Fruit fly (Drosophila melanogaster) whole organism, embryonic: ENCODE data around the gene Cwc25.
A peak's percentile ranks its signal among the peaks of the same experiment; 100 is the strongest.

ENCODE experiments used
- Ada2b ChIP-seq: fragments of 200-800 bp; sonication (Bioruptor generic); IDR thresholded peaks from 2 replicates; pipeline ENCODE4 v1.3.6; 2022; ENCODE audit warnings: missing biosample characterization, missing genetic modification characterization
- Adf1 ChIP-seq: fragments of 200-800 bp; sonication (Bioruptor generic); IDR thresholded peaks from 2 replicates; pipeline ENCODE4 v1.3.6; 2022; ENCODE audit warnings: missing biosample characterization, missing genetic modification characterization
- Bteb2 ChIP-seq: fragments of 200-800 bp; sonication (Bioruptor generic); optimal IDR thresholded peaks from 2 replicates; lab custom pipeline; 2016; ENCODE audit warnings: missing biosample characterization, missing genetic modification characterization
- CG10366 ChIP-seq: fragments of 200-800 bp; sonication (Bioruptor generic); IDR thresholded peaks from 2 replicates; pipeline ENCODE4 v1.3.6; 2022; ENCODE audit warnings: missing biosample characterization, missing genetic modification characterization
- CG12219 ChIP-seq: fragments of 200-800 bp; sonication (Bioruptor generic); optimal IDR thresholded peaks from 3 replicates; lab custom pipeline; 2018; ENCODE audit warnings: missing biosample characterization, mild to moderate bottlenecking, missing genetic modification characterization
- CG12299 ChIP-seq: fragments of 200-800 bp; sonication (Bioruptor generic); optimal IDR thresholded peaks from 2 replicates; lab custom pipeline; 2018; ENCODE audit warnings: missing biosample characterization, mild to moderate bottlenecking, missing genetic modification characterization
- CG1233 ChIP-seq: fragments of 200-800 bp; sonication (Bioruptor generic); optimal IDR thresholded peaks from 4 replicates; lab custom pipeline; 2018; ENCODE audit warnings: missing biosample characterization, mild to moderate bottlenecking, missing genetic modification characterization
- CG13894 ChIP-seq: fragments of 200-800 bp; sonication (Bioruptor generic); optimal IDR thresholded peaks from 3 replicates; lab custom pipeline; 2018; ENCODE audit warnings: missing biosample characterization, mild to moderate bottlenecking, missing genetic modification characterization, moderate library complexity
- CG14014 ChIP-seq: fragments of 200-800 bp; sonication (Bioruptor generic); IDR thresholded peaks from 2 replicates; pipeline ENCODE4 v1.3.6; 2022; ENCODE audit warnings: missing biosample characterization, missing genetic modification characterization
- CG15696 ChIP-seq: fragments of 200-800 bp; sonication (Bioruptor generic); optimal IDR thresholded peaks from 2 replicates; lab custom pipeline; 2019; ENCODE audit warnings: missing biosample characterization, mild to moderate bottlenecking, missing genetic modification characterization, moderate library complexity
- CG1602 ChIP-seq: fragments of 200-800 bp; sonication (Bioruptor generic); optimal IDR thresholded peaks from 3 replicates; lab custom pipeline; 2016; ENCODE audit warnings: missing biosample characterization, missing genetic modification characterization
- CG16863 ChIP-seq: fragments of 200-800 bp; sonication (Bioruptor generic); optimal IDR thresholded peaks from 3 replicates; lab custom pipeline; 2016; ENCODE audit warnings: missing biosample characterization, missing genetic modification characterization
- CG17612 ChIP-seq: fragments of 200-800 bp; sonication (Bioruptor generic); IDR thresholded peaks from 2 replicates; pipeline ENCODE4 v1.3.6; 2022; ENCODE audit warnings: missing biosample characterization, missing genetic modification characterization
- CG2875 ChIP-seq: fragments of 200-800 bp; sonication (Bioruptor generic); optimal IDR thresholded peaks from 2 replicates; lab custom pipeline; 2017; ENCODE audit warnings: missing biosample characterization, mild to moderate bottlenecking, missing genetic modification characterization, missing genetic modification reagents
- CG30403 ChIP-seq: fragments of 200-800 bp; sonication (Bioruptor generic); optimal IDR thresholded peaks from 3 replicates; lab custom pipeline; 2016; ENCODE audit warnings: missing biosample characterization, missing genetic modification characterization
- CG3407 ChIP-seq: fragments of 200-800 bp; sonication (Bioruptor generic); optimal IDR thresholded peaks from 2 replicates; lab custom pipeline; 2018; ENCODE audit warnings: missing biosample characterization, mild to moderate bottlenecking, missing genetic modification characterization
- CG3847 ChIP-seq: fragments of 200-800 bp; sonication (Bioruptor generic); IDR thresholded peaks from 2 replicates; pipeline ENCODE4 v1.3.6; 2022; ENCODE audit warnings: missing biosample characterization, missing genetic modification characterization
- CG43689 ChIP-seq: fragments of 200-800 bp; sonication (Bioruptor generic); IDR thresholded peaks from 2 replicates; pipeline ENCODE4 v1.3.6; 2022; ENCODE audit warnings: missing biosample characterization, missing genetic modification characterization
- CG4707 ChIP-seq: fragments of 200-800 bp; sonication (Bioruptor generic); optimal IDR thresholded peaks from 2 replicates; lab custom pipeline; 2018; ENCODE audit warnings: missing biosample characterization, mild to moderate bottlenecking, missing genetic modification characterization, moderate library complexity
- CG6791 ChIP-seq: fragments of 200-800 bp; sonication (Bioruptor generic); IDR thresholded peaks from 3 replicates; pipeline ENCODE4 v1.3.6; 2022; ENCODE audit warnings: missing biosample characterization, missing genetic modification characterization; ENCODE audit not compliant: partially characterized antibody
- CG7271 ChIP-seq: fragments of 200-800 bp; sonication (Bioruptor generic); optimal IDR thresholded peaks from 2 replicates; lab custom pipeline; 2018; ENCODE audit warnings: missing biosample characterization, mild to moderate bottlenecking, missing genetic modification characterization, moderate library complexity
- CG7928 ChIP-seq: fragments of 200-800 bp; sonication (Bioruptor generic); optimal IDR thresholded peaks from 2 replicates; lab custom pipeline; 2017; ENCODE audit warnings: missing biosample characterization, mild to moderate bottlenecking, missing genetic modification characterization
- CG8924 ChIP-seq: fragments of 200-800 bp; optimal IDR thresholded peaks from 3 replicates; lab custom pipeline; 2019; ENCODE audit warnings: missing biosample characterization, mild to moderate bottlenecking, missing genetic modification characterization, moderate library complexity
- CG9609 ChIP-seq: fragments of 200-800 bp; sonication (Bioruptor generic); optimal IDR thresholded peaks from 3 replicates; lab custom pipeline; 2016; ENCODE audit warnings: missing biosample characterization, missing genetic modification characterization
- CG9817 ChIP-seq: fragments of 200-800 bp; sonication (Bioruptor generic); optimal IDR thresholded peaks from 2 replicates; lab custom pipeline; 2018; ENCODE audit warnings: missing biosample characterization, mild to moderate bottlenecking, missing genetic modification characterization, moderate library complexity
- CkIIα-i1 ChIP-seq: fragments of 200-800 bp; sonication (Bioruptor generic); IDR thresholded peaks from 2 replicates; pipeline ENCODE4 v1.3.6; 2022; ENCODE audit warnings: missing biosample characterization, missing genetic modification characterization
- Dek ChIP-seq: fragments of 200-800 bp; sonication (Bioruptor generic); optimal IDR thresholded peaks from 3 replicates; lab custom pipeline; 2019; ENCODE audit warnings: missing biosample characterization, mild to moderate bottlenecking, missing genetic modification characterization, moderate library complexity
- Ets65A ChIP-seq: fragments of 200-800 bp; sonication (Bioruptor generic); peaks from one replicate; lab custom pipeline; 2016; ENCODE audit warnings: missing biosample characterization, missing genetic modification characterization
- GATAe ChIP-seq: fragments of 200-800 bp; sonication (Bioruptor generic); conservative IDR thresholded peaks from 2 replicates; pipeline ENCODE4 v1.3.6; 2022; ENCODE audit warnings: missing biosample characterization, missing genetic modification characterization
- Gug ChIP-seq: fragments of 200-800 bp; sonication (Bioruptor generic); IDR thresholded peaks from 4 replicates; pipeline ENCODE4 v1.3.6; 2022; ENCODE audit warnings: missing biosample characterization, missing genetic modification characterization
- Hr3 ChIP-seq: fragments of 200-800 bp; sonication (Bioruptor generic); optimal IDR thresholded peaks from 3 replicates; lab custom pipeline; 2016; ENCODE audit warnings: missing biosample characterization, missing genetic modification characterization
- Poxn ChIP-seq: fragments of 200-800 bp; sonication (Bioruptor generic); IDR thresholded peaks from 2 replicates; pipeline ENCODE4 v1.3.6; 2022; ENCODE audit warnings: missing biosample characterization, missing genetic modification characterization
- Ravus ChIP-seq: fragments of 200-800 bp; sonication (Bioruptor generic); IDR thresholded peaks from 2 replicates; pipeline ENCODE4 v1.3.6; 2022; ENCODE audit warnings: missing biosample characterization, missing genetic modification characterization
- Rfx ChIP-seq: fragments of 200-800 bp; sonication (Bioruptor generic); IDR thresholded peaks from 2 replicates; pipeline ENCODE4 v1.3.6; 2022; ENCODE audit warnings: missing biosample characterization, missing genetic modification characterization
- Six4 ChIP-seq: fragments of 200-800 bp; sonication (Bioruptor generic); optimal IDR thresholded peaks from 2 replicates; lab custom pipeline; 2016; ENCODE audit warnings: missing biosample characterization, missing genetic modification characterization
- ase ChIP-seq: fragments of 200-800 bp; sonication (Bioruptor generic); IDR thresholded peaks from 3 replicates; pipeline ENCODE4 v1.3.6; 2022; ENCODE audit warnings: missing biosample characterization, missing genetic modification characterization
- ash1 ChIP-seq: fragments of 200-800 bp; sonication (Bioruptor generic); optimal IDR thresholded peaks from 2 replicates; lab custom pipeline; 2018; ENCODE audit warnings: missing biosample characterization, mild to moderate bottlenecking, missing genetic modification characterization
- chm ChIP-seq: fragments of 200-800 bp; sonication (Bioruptor generic); IDR thresholded peaks from 2 replicates; pipeline ENCODE4 v1.3.6; 2022; ENCODE audit warnings: missing biosample characterization, missing genetic modification characterization
- da ChIP-seq: fragments of 200-800 bp; sonication (Bioruptor generic); optimal IDR thresholded peaks from 2 replicates; lab custom pipeline; 2016; ENCODE audit warnings: missing biosample characterization, missing genetic modification characterization
- dati ChIP-seq: fragments of 200-800 bp; sonication (Bioruptor generic); IDR thresholded peaks from 2 replicates; pipeline ENCODE4 v1.3.6; 2022; ENCODE audit warnings: missing biosample characterization, missing genetic modification characterization
- esg ChIP-seq: fragments of 200-800 bp; sonication (Bioruptor generic); conservative IDR thresholded peaks from 2 replicates; pipeline ENCODE4 v1.3.6; 2022; ENCODE audit warnings: missing biosample characterization, missing genetic modification characterization
- exex ChIP-seq: fragments of 200-800 bp; sonication (Bioruptor generic); optimal IDR thresholded peaks from 4 replicates; lab custom pipeline; 2018; ENCODE audit warnings: missing biosample characterization, mild to moderate bottlenecking, missing genetic modification characterization, moderate library complexity
- fru ChIP-seq: fragments of >200 bp; optimal IDR thresholded peaks from 2 replicates; lab custom pipeline; 2017
- mam ChIP-seq: fragments of 200-800 bp; sonication (Bioruptor generic); optimal IDR thresholded peaks from 3 replicates; lab custom pipeline; 2016; ENCODE audit warnings: missing biosample characterization, missing genetic modification characterization
- nerfin-2 ChIP-seq: fragments of 200-800 bp; sonication (Bioruptor generic); IDR thresholded peaks from 2 replicates; pipeline ENCODE4 v1.3.6; 2022; ENCODE audit warnings: missing biosample characterization, missing genetic modification characterization; ENCODE audit not compliant: partially characterized antibody
- nom ChIP-seq: fragments of 200-800 bp; sonication (Bioruptor generic); optimal IDR thresholded peaks from 2 replicates; lab custom pipeline; 2017; ENCODE audit warnings: missing biosample characterization, missing genetic modification characterization, mild to moderate bottlenecking, moderate library complexity, missing genetic modification reagents
- org-1 ChIP-seq: fragments of 200-800 bp; sonication (Bioruptor generic); optimal IDR thresholded peaks from 2 replicates; lab custom pipeline; 2017; ENCODE audit warnings: missing biosample characterization, missing genetic modification characterization
- pros ChIP-seq: fragments of 200-800 bp; sonication (Bioruptor generic); optimal IDR thresholded peaks from 3 replicates; lab custom pipeline; 2019; ENCODE audit warnings: missing biosample characterization, mild to moderate bottlenecking, missing genetic modification characterization, moderate library complexity
- sens-2 ChIP-seq: fragments of 200-800 bp; sonication (Bioruptor generic); IDR thresholded peaks from 2 replicates; pipeline ENCODE4 v1.3.6; 2022; ENCODE audit warnings: missing biosample characterization, missing genetic modification characterization
- tio ChIP-seq: fragments of 200-800 bp; sonication (Bioruptor generic); optimal IDR thresholded peaks from 2 replicates; lab custom pipeline; 2017; ENCODE audit warnings: missing biosample characterization, missing genetic modification characterization, inconsistent platforms
- vnd ChIP-seq: fragments of 200-800 bp; sonication (Bioruptor generic); IDR thresholded peaks from 3 replicates; pipeline ENCODE4 v1.3.6; 2022; ENCODE audit warnings: missing biosample characterization, missing genetic modification characterization; ENCODE audit not compliant: partially characterized antibody

The Cwc25 gene

DNA sequence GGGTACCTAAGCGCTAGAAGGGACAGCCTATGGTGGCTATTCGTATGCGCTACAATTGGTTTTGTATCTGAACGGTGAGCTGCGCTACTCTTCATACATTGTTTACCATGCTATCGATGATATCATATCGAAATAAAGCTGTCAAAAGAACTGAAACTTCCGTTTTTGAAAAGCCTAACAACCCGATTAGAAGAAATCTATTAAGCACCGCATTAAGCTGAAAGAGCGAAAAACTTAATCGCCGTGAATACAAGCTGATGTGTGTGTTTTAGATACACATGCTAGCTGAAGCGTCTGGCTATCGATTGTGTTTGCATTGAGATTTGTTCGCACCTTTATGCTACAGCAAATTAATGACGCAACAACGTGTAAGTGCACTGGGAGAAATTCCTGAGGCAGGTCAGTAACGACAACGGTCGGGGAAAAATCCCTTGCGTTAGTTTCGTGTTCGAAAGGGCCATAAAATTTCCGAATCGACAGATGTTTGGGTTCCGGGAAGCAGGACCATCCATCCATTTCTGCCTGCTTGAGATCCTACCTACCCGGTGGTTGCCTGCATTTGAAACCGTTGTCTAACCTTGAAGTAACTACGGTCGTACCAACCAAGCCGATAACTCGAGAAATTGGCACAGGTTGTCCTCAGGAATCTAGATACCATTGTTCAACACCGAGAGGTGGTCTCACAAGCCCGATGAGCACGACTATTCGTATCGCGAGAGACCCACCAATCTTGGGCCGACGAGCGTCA lies 5.6 kb downstream of the Cwc25 start (continued):
- no peak for TF ChIP-seq chm (GFP tag; lab: Robert Waterston, UW)
- TF ChIP-seq CG9817 (tag; lab: Kevin White, UChicago), result peak; percentile 34
- peak; percentile 83 for TF ChIP-seq mam (GFP tag; lab: Kevin White, UChicago)
- no peak for TF ChIP-seq CG43689 (GFP tag; lab: Robert Waterston, UW)
- peak; percentile 72 for TF ChIP-seq CG9609
- no peak for TF ChIP-seq Rfx (GFP tag; lab: Robert Waterston, UW)
- peak; percentile 51 for TF ChIP-seq CG16863 (GFP tag; lab: Kevin White, UChicago)
- no peak for TF ChIP-seq ase
- peak; percentile 48 for TF ChIP-seq Hr3 (GFP tag; lab: Kevin White, UChicago)
- peak; percentile 61 for TF ChIP-seq CG7928 (GFP tag; lab: Kevin White, UChicago)
- no peak for TF ChIP-seq Ada2b
- peak; percentile 30 for TF ChIP-seq CG4707 (GFP tag; lab: Kevin White, UChicago)
- TF ChIP-seq Gug (GFP tag; lab: Robert Waterston, UW), result peak; percentile 88
- TF ChIP-seq dati (GFP tag; lab: Robert Waterston, UW), result no peak
- peak; percentile 98 for TF ChIP-seq Ets65A
- peak; percentile 72 for TF ChIP-seq Six4 (GFP tag; lab: Kevin White, UChicago)
- TF ChIP-seq GATAe (GFP tag; lab: Robert Waterston, UW), result no peak
- peak; percentile 62 for TF ChIP-seq da
- peak; percentile 93 for TF ChIP-seq CG13894 (tag; lab: Kevin White, UChicago)
- TF ChIP-seq ash1, result peak; percentile 62
- no peak for TF ChIP-seq Adf1
- no peak for TF ChIP-seq CkIIα-i1 (GFP tag; lab: Robert Waterston, UW)
- no peak for TF ChIP-seq CG7271 (tag; lab: Kevin White, UChicago)
- TF ChIP-seq org-1 (GFP tag; lab: Kevin White, UChicago), result peak; percentile 87
- TF ChIP-seq pros (GFP tag; lab: Kevin White, UChicago), result peak; percentile 31
- no peak for TF ChIP-seq fru (lab: Kevin White, UChicago)
- TF ChIP-seq CG17612, result no peak
- TF ChIP-seq CG12299 (tag; lab: Kevin White, UChicago), result no peak
- no peak for TF ChIP-seq esg (GFP tag; lab: Robert Waterston, UW)
- peak; percentile 81 for TF ChIP-seq CG1233
- TF ChIP-seq sens-2 (GFP tag; lab: Robert Waterston, UW), result no peak
- peak; percentile 64 for TF ChIP-seq CG1602
- no peak for TF ChIP-seq vnd
- no peak for TF ChIP-seq CG6791 (GFP tag; lab: Robert Waterston, UW)
- TF ChIP-seq Dek (tag; lab: Kevin White, UChicago), result peak; percentile 88
- peak; percentile 86 for TF ChIP-seq exex (tag; lab: Kevin White, UChicago)
- no peak for TF ChIP-seq Ravus (GFP tag; lab: Robert Waterston, UW)
- TF ChIP-seq CG3407 (GFP tag; lab: Kevin White, UChicago), result peak; percentile 42
- no peak for TF ChIP-seq CG14014 (GFP tag; lab: Robert Waterston, UW)
- TF ChIP-seq tio (GFP tag; lab: Kevin White, UChicago), result peak; percentile 12
- peak; percentile 85 for TF ChIP-seq CG8924 (tag; lab: Kevin White, UChicago)
- TF ChIP-seq CG2875 (GFP tag; lab: Kevin White, UChicago), result peak; percentile 56
- TF ChIP-seq CG12219, result peak; percentile 72
- peak; percentile 78 for TF ChIP-seq CG30403 (GFP tag; lab: Kevin White, UChicago)
- no peak for TF ChIP-seq Poxn (GFP tag; lab: Robert Waterston, UW)
- TF ChIP-seq CG3847 (GFP tag; lab: Robert Waterston, UW), result no peak
- TF ChIP-seq Bteb2 (GFP tag; lab: Kevin White, UChicago), result peak; percentile 73
- peak; percentile 2 for TF ChIP-seq nom (GFP tag; lab: Kevin White, UChicago)
- TF ChIP-seq CG15696 (tag; lab: Kevin White, UChicago), result peak; percentile 51
- no peak for TF ChIP-seq CG10366 (GFP tag; lab: Robert Waterston, UW)
- no peak for TF ChIP-seq nerfin-2 (GFP tag; lab: Robert Waterston, UW)
